Worm (Caenorhabditis elegans) whole organism, late embryonic: ENCODE data around the gene T25G12.6.

ENCODE experiments used
- C08G9.2 ChIP-seq: sonication (generic microtip); optimal IDR thresholded peaks from 2 replicates; lab custom pipeline; 2016; ENCODE audit warnings: mild to moderate bottlenecking, missing genetic modification characterization, moderate library complexity, missing compliant biosample characterization
- ahr-1 ChIP-seq: sonication (generic microtip); optimal IDR thresholded peaks from 2 replicates; lab custom pipeline; 2016; ENCODE audit warnings: missing genetic modification characterization, missing compliant biosample characterization
- ama-1 ChIP-seq: fragments of 150-350 bp; optimal IDR thresholded peaks from 2 replicates; lab custom pipeline; 2014
- dmd-4 ChIP-seq: sonication (generic microtip); optimal IDR thresholded peaks from 2 replicates; lab custom pipeline; 2016; ENCODE audit warnings: borderline replicate concordance, missing genetic modification characterization, missing compliant biosample characterization
- elt-4 ChIP-seq: sonication (generic microtip); optimal IDR thresholded peaks from 2 replicates; lab custom pipeline; 2016; ENCODE audit warnings: missing genetic modification characterization, missing compliant biosample characterization
- fkh-10 ChIP-seq: fragments of 150-350 bp; optimal IDR thresholded peaks from 2 replicates; lab custom pipeline; 2014; ENCODE audit warnings: missing biosample characterization, missing genetic modification reagents, missing genetic modification characterization
- fkh-6 ChIP-seq: sonication (generic microtip); optimal IDR thresholded peaks from 2 replicates; lab custom pipeline; 2016; ENCODE audit warnings: missing genetic modification characterization, missing compliant biosample characterization
- hlh-13 ChIP-seq: fragments of 200-800 bp; sonication (Bioruptor generic); optimal IDR thresholded peaks from 2 replicates; lab custom pipeline; 2018; ENCODE audit warnings: mild to moderate bottlenecking, missing genetic modification characterization, missing compliant biosample characterization
- hlh-6 ChIP-seq: sonication (generic microtip); optimal IDR thresholded peaks from 2 replicates; lab custom pipeline; 2016; ENCODE audit warnings: missing genotype, missing genetic modification characterization, missing compliant biosample characterization
- odd-2 ChIP-seq: sonication (generic microtip); optimal IDR thresholded peaks from 2 replicates; lab custom pipeline; 2017; ENCODE audit warnings: antibody characterized with exemption, mild to moderate bottlenecking, missing genetic modification characterization, missing compliant biosample characterization
- rnt-1 ChIP-seq: sonication (generic microtip); optimal IDR thresholded peaks from 2 replicates; lab custom pipeline; 2016; ENCODE audit warnings: missing genetic modification characterization, missing compliant biosample characterization
- unc-55 ChIP-seq: sonication (generic microtip); optimal IDR thresholded peaks from 2 replicates; lab custom pipeline; 2017; ENCODE audit warnings: missing biosample characterization, missing genetic modification reagents, missing genetic modification characterization

ce11 chrX:17181220-17181619, 48.8 kb downstream of the T25G12.6 start:
- TF ChIP-seq fkh-6 (tag; lab: Kevin White, UChicago) (no peak), hlh-6 (tag; lab: Kevin White, UChicago) (no peak), dmd-4 (no peak), rnt-1 (tag; lab: Kevin White, UChicago) (no peak), ahr-1 (tag; lab: Kevin White, UChicago) (no peak), C08G9.2 (tag; lab: Kevin White, UChicago) (no peak), hlh-13 (GFP tag; lab: Kevin White, UChicago) (no peak), odd-2 (peak; percentile 10), fkh-10 (GFP tag; lab: Kevin White, UChicago) (no peak), ama-1 (lab: Kevin White, UChicago) (no peak), unc-55 (GFP tag; lab: Kevin White, UChicago) (no peak), elt-4 (tag; lab: Kevin White, UChicago) (no peak)
